Fruit fly (Drosophila melanogaster) whole organism, prepupa: ENCODE measurements around the gene nrv1.

Experiments
- CG1621 ChIP-seq: fragments of 200-800 bp; sonication (Bioruptor generic); optimal IDR thresholded peaks from 3 replicates; lab custom pipeline; 2018; ENCODE audit warnings: missing biosample characterization, mild to moderate bottlenecking, missing genetic modification characterization
- Ets96B ChIP-seq: fragments of 200-800 bp; optimal IDR thresholded peaks from 2 replicates; lab custom pipeline; 2019; ENCODE audit warnings: missing biosample characterization, mild to moderate bottlenecking, missing genetic modification characterization, moderate library complexity
- Hr39 ChIP-seq: fragments of 200-800 bp; sonication (Bioruptor generic); optimal IDR thresholded peaks from 2 replicates; lab custom pipeline; 2016; ENCODE audit warnings: missing biosample characterization, missing genetic modification characterization
- Lpt ChIP-seq: fragments of 200-800 bp; sonication (Bioruptor generic); optimal IDR thresholded peaks from 3 replicates; lab custom pipeline; 2016; ENCODE audit warnings: missing biosample characterization, missing genetic modification characterization
- Smox ChIP-seq: fragments of 200-800 bp; sonication (Bioruptor generic); optimal IDR thresholded peaks from 3 replicates; lab custom pipeline; 2016; ENCODE audit warnings: missing biosample characterization, missing genetic modification characterization
- Sox102F ChIP-seq: fragments of 200-800 bp; sonication (Bioruptor generic); optimal IDR thresholded peaks from 2 replicates; lab custom pipeline; 2016; ENCODE audit warnings: missing biosample characterization, mild to moderate bottlenecking, missing genetic modification characterization
- Sox15 ChIP-seq: fragments of 200-800 bp; sonication (Bioruptor generic); optimal IDR thresholded peaks from 3 replicates; lab custom pipeline; 2016; ENCODE audit warnings: missing biosample characterization, missing genetic modification characterization

DNA sequence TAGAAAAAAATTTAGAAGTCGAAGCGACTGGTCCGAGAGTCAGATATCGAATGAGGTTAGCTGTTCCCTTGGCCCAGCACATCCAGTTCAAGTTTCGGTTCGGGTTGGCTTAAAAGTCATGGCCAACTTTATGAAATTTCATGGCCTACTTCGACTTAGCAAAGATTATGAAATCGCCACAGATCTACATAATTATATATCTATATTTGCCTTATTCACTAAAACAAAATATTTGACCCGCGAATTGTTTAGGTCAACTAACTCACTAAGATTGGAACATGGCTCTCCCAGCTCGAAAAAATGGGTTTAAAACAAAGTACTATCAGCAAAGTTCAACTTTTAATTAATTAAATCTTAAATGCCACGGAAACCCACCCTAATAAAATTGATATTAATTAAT lies 14.1 kb upstream of the nrv1 start, which contains the start of gene CG17376:
- TF ChIP-seq Hr39 (GFP tag; lab: Kevin White, UChicago) (no peak), CG1621 (no peak), Sox102F (GFP tag; lab: Kevin White, UChicago) (no peak), Lpt (GFP tag; lab: Kevin White, UChicago) (no peak), Sox15 (GFP tag; lab: Kevin White, UChicago) (no peak), Smox (no peak), Ets96B (tag; lab: Kevin White, UChicago) (no peak)
